Worm (Caenorhabditis elegans) whole organism, mixed stage, embryonic: ENCODE measurements around the gene clec-143.

ENCODE experiments used
- M03D4.4 ChIP-seq: sonication (generic microtip); optimal IDR thresholded peaks from 2 replicates; lab custom pipeline; 2017; ENCODE audit warnings: mild to moderate bottlenecking, missing genetic modification characterization, missing compliant biosample characterization
- blmp-1 ChIP-seq: fragments of 150-350 bp; optimal IDR thresholded peaks from 2 replicates; lab custom pipeline; 2014; ENCODE audit warnings: missing biosample characterization, missing genetic modification characterization
- ceh-39 ChIP-seq: fragments of 150-350 bp; optimal IDR thresholded peaks from 2 replicates; lab custom pipeline; 2014; ENCODE audit warnings: missing biosample characterization, missing genetic modification characterization
- ceh-43 ChIP-seq: fragments of 200-800 bp; sonication (Bioruptor generic); optimal IDR thresholded peaks from 2 replicates; lab custom pipeline; 2018; ENCODE audit warnings: mild to moderate bottlenecking, missing genetic modification characterization, moderate library complexity, missing compliant biosample characterization
- drap-1 ChIP-seq: fragments of 200-800 bp; sonication (Bioruptor generic); optimal IDR thresholded peaks from 3 replicates; lab custom pipeline; 2018; ENCODE audit warnings: mild to moderate bottlenecking, missing genetic modification characterization, missing compliant biosample characterization
- elt-1 ChIP-seq: sonication (generic microtip); optimal IDR thresholded peaks from 2 replicates; lab custom pipeline; 2017; ENCODE audit warnings: missing genetic modification characterization, mild to moderate bottlenecking, missing compliant biosample characterization, antibody characterized with exemption, moderate library complexity, borderline replicate concordance; ENCODE audit not compliant: insufficient read depth
- flh-1 ChIP-seq: fragments of 200-800 bp; sonication (Bioruptor generic); optimal IDR thresholded peaks from 2 replicates; lab custom pipeline; 2018; ENCODE audit warnings: mild to moderate bottlenecking, missing genetic modification characterization, moderate library complexity, missing compliant biosample characterization
- ham-2 ChIP-seq: fragments of 200-800 bp; sonication (Bioruptor generic); optimal IDR thresholded peaks from 2 replicates; lab custom pipeline; 2018; ENCODE audit warnings: mild to moderate bottlenecking, missing genetic modification characterization, missing compliant biosample characterization
- lin-13 ChIP-seq: fragments of 150-350 bp; optimal IDR thresholded peaks from 2 replicates; lab custom pipeline; 2014; ENCODE audit warnings: missing biosample characterization, missing genetic modification characterization
- nhr-12 ChIP-seq: fragments of 150-350 bp; optimal IDR thresholded peaks from 2 replicates; lab custom pipeline; 2014; ENCODE audit warnings: missing biosample characterization, missing genetic modification characterization
- nhr-237 ChIP-seq: fragments of 150-350 bp; optimal IDR thresholded peaks from 2 replicates; lab custom pipeline; 2014; ENCODE audit warnings: missing biosample characterization, missing genetic modification characterization
- nhr-28 ChIP-seq: fragments of 150-350 bp; optimal IDR thresholded peaks from 2 replicates; lab custom pipeline; 2014; ENCODE audit warnings: missing biosample characterization, missing genetic modification characterization
- snpc-4 ChIP-seq: fragments of 150-350 bp; optimal IDR thresholded peaks from 2 replicates; lab custom pipeline; 2014; ENCODE audit warnings: missing biosample characterization, missing genetic modification characterization
- tbx-8 ChIP-seq: fragments of 200-800 bp; sonication (Bioruptor generic); optimal IDR thresholded peaks from 2 replicates; lab custom pipeline; 2018; ENCODE audit warnings: mild to moderate bottlenecking, missing genetic modification characterization, moderate library complexity, missing compliant biosample characterization
- unc-39 ChIP-seq: fragments of 150-350 bp; optimal IDR thresholded peaks from 2 replicates; lab custom pipeline; 2014; ENCODE audit warnings: missing biosample characterization, missing genetic modification characterization
- zip-8 ChIP-seq: fragments of 150-350 bp; optimal IDR thresholded peaks from 2 replicates; lab custom pipeline; 2014; ENCODE audit warnings: missing biosample characterization, missing genetic modification characterization
- ztf-11 ChIP-seq: fragments of 150-350 bp; optimal IDR thresholded peaks from 2 replicates; lab custom pipeline; 2014; ENCODE audit warnings: missing biosample characterization, missing genetic modification characterization

clec-143 gene

DNA sequence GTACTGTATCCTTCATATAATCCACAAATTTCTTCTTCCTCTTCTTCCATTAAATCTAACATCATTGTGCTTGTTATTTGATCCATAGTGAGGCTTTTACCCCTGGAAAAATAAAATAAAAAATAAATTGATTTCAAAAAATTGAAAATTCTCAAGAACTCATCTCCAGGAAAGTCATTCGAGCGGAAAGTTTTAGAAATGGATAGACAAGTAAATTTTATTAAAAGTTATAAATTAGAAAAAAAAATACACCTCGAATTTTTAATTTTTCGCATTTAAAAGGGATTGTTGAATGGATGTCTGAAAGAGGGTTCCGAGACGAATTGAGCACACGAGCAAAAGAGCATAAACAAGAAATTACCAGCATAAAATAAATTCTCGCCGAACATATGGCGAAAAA, 48.2 kb downstream of the clec-143 start, which contains the start of gene frpr-21:
Gene frpr-21, minus strand, starts transcription at position 101 of the 400 bp plus-strand sequence.
- no peak for TF ChIP-seq ceh-39 (tag; lab: Kevin White, UChicago)
- no peak for TF ChIP-seq blmp-1
- TF ChIP-seq elt-1 (tag; lab: Kevin White, UChicago) = no peak
- TF ChIP-seq nhr-28 (tag; lab: Kevin White, UChicago) = no peak
- TF ChIP-seq M03D4.4 = no peak
- no peak for TF ChIP-seq zip-8 (tag; lab: Kevin White, UChicago)
- TF ChIP-seq snpc-4 (tag; lab: Kevin White, UChicago) = no peak
- no peak for TF ChIP-seq ham-2 (GFP tag; lab: Kevin White, UChicago)
- no peak for TF ChIP-seq tbx-8 (GFP tag; lab: Kevin White, UChicago)
- no peak for TF ChIP-seq nhr-237 (tag; lab: Kevin White, UChicago)
- no peak for TF ChIP-seq flh-1 (GFP tag; lab: Kevin White, UChicago)
- no peak for TF ChIP-seq nhr-12 (tag; lab: Kevin White, UChicago)
- no peak for TF ChIP-seq lin-13 (tag; lab: Kevin White, UChicago)
- TF ChIP-seq ztf-11 (tag; lab: Kevin White, UChicago) = no peak
- TF ChIP-seq ceh-43 (GFP tag; lab: Kevin White, UChicago) = no peak
- TF ChIP-seq unc-39 (tag; lab: Kevin White, UChicago) = no peak
- no peak for TF ChIP-seq drap-1 (GFP tag; lab: Kevin White, UChicago)
